Fruit fly (Drosophila melanogaster) whole organism, embryonic: ENCODE results near the gene Obp28a.

ENCODE experiments used
- Antp ChIP-seq: fragments of 200-800 bp; sonication (Bioruptor generic); optimal IDR thresholded peaks from 3 replicates; lab custom pipeline; 2016; ENCODE audit warnings: missing biosample characterization, missing genetic modification characterization
- Asciz ChIP-seq: fragments of 200-800 bp; sonication (Bioruptor generic); optimal IDR thresholded peaks from 2 replicates; lab custom pipeline; 2017; ENCODE audit warnings: missing biosample characterization, mild to moderate bottlenecking, missing genetic modification characterization, missing genetic modification reagents
- Atf-2 ChIP-seq: fragments of 200-800 bp; sonication (Bioruptor generic); optimal IDR thresholded peaks from 2 replicates; lab custom pipeline; 2016; ENCODE audit warnings: missing biosample characterization, missing genetic modification characterization
- Bteb2 ChIP-seq: fragments of 200-800 bp; sonication (Bioruptor generic); optimal IDR thresholded peaks from 2 replicates; lab custom pipeline; 2016; ENCODE audit warnings: missing biosample characterization, missing genetic modification characterization
- CG10147 ChIP-seq: fragments of 200-800 bp; sonication (Bioruptor generic); optimal IDR thresholded peaks from 2 replicates; lab custom pipeline; 2019; ENCODE audit warnings: missing biosample characterization, mild to moderate bottlenecking, missing genetic modification characterization, moderate library complexity
- CG10565 ChIP-seq: fragments of 200-800 bp; sonication (Bioruptor generic); optimal IDR thresholded peaks from 3 replicates; lab custom pipeline; 2016; ENCODE audit warnings: missing biosample characterization, mild to moderate bottlenecking, missing genetic modification characterization
- CG12942 ChIP-seq: fragments of 200-800 bp; sonication (Bioruptor generic); optimal IDR thresholded peaks from 3 replicates; lab custom pipeline; 2016; ENCODE audit warnings: missing biosample characterization, missing genetic modification characterization
- CG13624 ChIP-seq: fragments of 200-800 bp; sonication (Bioruptor generic); optimal IDR thresholded peaks from 2 replicates; lab custom pipeline; 2016; ENCODE audit warnings: missing biosample characterization, missing genetic modification characterization
- CG15073 ChIP-seq: fragments of 200-800 bp; sonication (Bioruptor generic); optimal IDR thresholded peaks from 2 replicates; lab custom pipeline; 2016; ENCODE audit warnings: missing biosample characterization, missing genetic modification characterization
- CG16815 ChIP-seq: fragments of 200-800 bp; sonication (Bioruptor generic); optimal IDR thresholded peaks from 3 replicates; lab custom pipeline; 2017; ENCODE audit warnings: missing biosample characterization, mild to moderate bottlenecking, missing genetic modification characterization
- CG17328 ChIP-seq: fragments of 200-800 bp; sonication (Bioruptor generic); IDR thresholded peaks from 2 replicates; pipeline ENCODE4 v1.3.6; 2022; ENCODE audit warnings: missing biosample characterization, missing genetic modification characterization
- CG17829 ChIP-seq: fragments of 200-800 bp; optimal IDR thresholded peaks from 2 replicates; lab custom pipeline; 2019; ENCODE audit warnings: missing biosample characterization, mild to moderate bottlenecking, missing genetic modification characterization, moderate library complexity
- CG18476 ChIP-seq: fragments of 200-800 bp; sonication (Bioruptor generic); optimal IDR thresholded peaks from 2 replicates; lab custom pipeline; 2016; ENCODE audit warnings: missing biosample characterization, mild to moderate bottlenecking, missing genetic modification characterization
- CG30020 ChIP-seq: fragments of 200-800 bp; optimal IDR thresholded peaks from 2 replicates; lab custom pipeline; 2019; ENCODE audit warnings: missing biosample characterization, mild to moderate bottlenecking, missing genetic modification characterization, moderate library complexity
- CG3726 ChIP-seq: fragments of 200-800 bp; sonication (Bioruptor generic); IDR thresholded peaks from 3 replicates; pipeline ENCODE4, ENCODE4 v1.3.6; 2022; ENCODE audit warnings: missing biosample characterization, missing genetic modification characterization
- CG3838 ChIP-seq: fragments of 200-800 bp; sonication (Bioruptor generic); optimal IDR thresholded peaks from 3 replicates; lab custom pipeline; 2016; ENCODE audit warnings: missing biosample characterization, missing genetic modification characterization
- CG3995 ChIP-seq: fragments of 200-800 bp; sonication (Bioruptor generic); optimal IDR thresholded peaks from 3 replicates; lab custom pipeline; 2016; ENCODE audit warnings: missing biosample characterization, missing genetic modification characterization
- CG4328 ChIP-seq: fragments of 200-800 bp; sonication (Bioruptor generic); optimal IDR thresholded peaks from 3 replicates; lab custom pipeline; 2017; ENCODE audit warnings: missing biosample characterization, missing genetic modification reagents, missing genetic modification characterization
- CG7928 ChIP-seq: fragments of 200-800 bp; sonication (Bioruptor generic); optimal IDR thresholded peaks from 2 replicates; lab custom pipeline; 2017; ENCODE audit warnings: missing biosample characterization, mild to moderate bottlenecking, missing genetic modification characterization
- CG7987 ChIP-seq: fragments of 200-800 bp; sonication (Bioruptor generic); optimal IDR thresholded peaks from 2 replicates; lab custom pipeline; 2018; ENCODE audit warnings: missing biosample characterization, mild to moderate bottlenecking, missing genetic modification characterization, moderate library complexity
- CG9876 ChIP-seq: fragments of 200-800 bp; sonication (Bioruptor generic); optimal IDR thresholded peaks from 2 replicates; lab custom pipeline; 2016; ENCODE audit warnings: missing biosample characterization, missing genetic modification characterization
- Camta ChIP-seq: fragments of 200-800 bp; sonication (Bioruptor generic); optimal IDR thresholded peaks from 2 replicates; lab custom pipeline; 2016; ENCODE audit warnings: missing biosample characterization, missing genetic modification characterization
- CkIIα-i1 ChIP-seq: fragments of 200-800 bp; sonication (Bioruptor generic); IDR thresholded peaks from 2 replicates; pipeline ENCODE4 v1.3.6; 2022; ENCODE audit warnings: missing biosample characterization, missing genetic modification characterization
- CrebB ChIP-seq: fragments of 200-800 bp; sonication (Bioruptor generic); optimal IDR thresholded peaks from 3 replicates; lab custom pipeline; 2018; ENCODE audit warnings: missing biosample characterization, mild to moderate bottlenecking, missing genetic modification characterization
- Ets65A ChIP-seq: fragments of 200-800 bp; sonication (Bioruptor generic); peaks from one replicate; lab custom pipeline; 2016; ENCODE audit warnings: missing biosample characterization, missing genetic modification characterization
- Hand ChIP-seq: fragments of 200-800 bp; sonication (Bioruptor generic); optimal IDR thresholded peaks from 2 replicates; lab custom pipeline; 2017; ENCODE audit warnings: mild to moderate bottlenecking, missing biosample characterization, missing genetic modification reagents, missing genetic modification characterization
- HmgD ChIP-seq: fragments of 200-800 bp; sonication (Bioruptor generic); optimal IDR thresholded peaks from 3 replicates; lab custom pipeline; 2016; ENCODE audit warnings: missing biosample characterization, missing genetic modification characterization
- Hr78 ChIP-seq, 2 experiments: fragments of 200-800 bp in 1 of 2; fragments of >200 bp in 1 of 2; sonication (Bioruptor generic) in 1 of 2; optimal IDR thresholded peaks; 2 replicates each; lab custom pipeline; 2017 to 2019; ENCODE audit warnings: missing biosample characterization in 2 of 2, missing genetic modification characterization in 2 of 2, mild to moderate bottlenecking in 1 of 2, moderate library complexity in 1 of 2
- Jarid2 ChIP-seq: fragments of 200-800 bp; sonication (Bioruptor generic); optimal IDR thresholded peaks from 3 replicates; lab custom pipeline; 2017; ENCODE audit warnings: mild to moderate bottlenecking, missing biosample characterization, missing genetic modification reagents, missing genetic modification characterization
- Opbp ChIP-seq: fragments of 200-800 bp; sonication (Bioruptor generic); IDR thresholded peaks from 3 replicates; pipeline ENCODE4 v1.3.6; 2022; ENCODE audit warnings: missing biosample characterization, missing genetic modification characterization; ENCODE audit not compliant: partially characterized antibody
- Optix ChIP-seq: fragments of 200-800 bp; sonication (Bioruptor generic); IDR thresholded peaks from 3 replicates; pipeline ENCODE4 v1.3.6; 2022; ENCODE audit warnings: missing biosample characterization, missing genetic modification characterization
- Ravus ChIP-seq: fragments of 200-800 bp; sonication (Bioruptor generic); IDR thresholded peaks from 2 replicates; pipeline ENCODE4 v1.3.6; 2022; ENCODE audit warnings: missing biosample characterization, missing genetic modification characterization
- Side ChIP-seq: fragments of 200-800 bp; sonication (Bioruptor generic); optimal IDR thresholded peaks from 2 replicates; lab custom pipeline; 2016; ENCODE audit warnings: missing biosample characterization, missing genetic modification characterization
- Sox100B ChIP-seq: fragments of 200-800 bp; sonication (Bioruptor generic); optimal IDR thresholded peaks from 3 replicates; lab custom pipeline; 2018; ENCODE audit warnings: missing biosample characterization, mild to moderate bottlenecking, missing genetic modification characterization
- Sry-δ ChIP-seq: fragments of 200-800 bp; sonication (Bioruptor generic); optimal IDR thresholded peaks from 2 replicates; lab custom pipeline; 2016; ENCODE audit warnings: missing biosample characterization, missing genetic modification characterization
- btn ChIP-seq: fragments of 200-800 bp; sonication (Bioruptor generic); optimal IDR thresholded peaks from 2 replicates; lab custom pipeline; 2016; ENCODE audit warnings: missing biosample characterization, missing genetic modification characterization
- disco-r ChIP-seq: fragments of 200-800 bp; sonication (Bioruptor generic); optimal IDR thresholded peaks from 2 replicates; lab custom pipeline; 2016; ENCODE audit warnings: missing biosample characterization, missing genetic modification characterization
- dmrt99B ChIP-seq: fragments of 200-800 bp; sonication (Bioruptor generic); optimal IDR thresholded peaks from 2 replicates; lab custom pipeline; 2018; ENCODE audit warnings: missing biosample characterization, mild to moderate bottlenecking, missing genetic modification characterization, moderate library complexity
- en ChIP-seq: fragments of 200-800 bp; sonication (Bioruptor generic); optimal IDR thresholded peaks from 2 replicates; lab custom pipeline; 2016; ENCODE audit warnings: missing biosample characterization, missing genetic modification characterization
- grn ChIP-seq: fragments of 200-800 bp; sonication (Bioruptor generic); optimal IDR thresholded peaks from 3 replicates; lab custom pipeline; 2017; ENCODE audit warnings: missing biosample characterization, missing genetic modification characterization
- hb ChIP-seq: fragments of 200-800 bp; sonication (Bioruptor generic); IDR thresholded peaks from 3 replicates; pipeline ENCODE4 v1.3.6; 2022; ENCODE audit warnings: missing biosample characterization, missing genetic modification characterization; ENCODE audit not compliant: partially characterized antibody
- hkb ChIP-seq, 2 experiments: fragments of 200-800 bp in 1 of 2; fragments of >200 bp in 1 of 2; sonication (Bioruptor generic) in 1 of 2; IDR thresholded peaks in 1 of 2; optimal IDR thresholded peaks in 1 of 2; 2 replicates each; pipeline versions ENCODE4 v1.3.6 to Lab custom; 2017 to 2022; ENCODE audit warnings: missing biosample characterization in 1 of 2, missing genetic modification characterization in 1 of 2
- ind ChIP-seq: fragments of 200-800 bp; sonication (Bioruptor generic); optimal IDR thresholded peaks from 3 replicates; lab custom pipeline; 2016; ENCODE audit warnings: missing biosample characterization, missing genetic modification characterization
- jigr1 ChIP-seq: fragments of 200-800 bp; sonication (Bioruptor generic); IDR thresholded peaks from 3 replicates; pipeline ENCODE4 v1.3.6; 2022; ENCODE audit warnings: missing biosample characterization, missing genetic modification characterization
- ken ChIP-seq: fragments of 200-800 bp; sonication (Bioruptor generic); IDR thresholded peaks from 3 replicates; pipeline ENCODE4 v1.3.6; 2022; ENCODE audit warnings: missing biosample characterization, missing genetic modification characterization
- nau ChIP-seq: fragments of 200-800 bp; sonication (Bioruptor generic); optimal IDR thresholded peaks from 3 replicates; lab custom pipeline; 2017; ENCODE audit warnings: missing biosample characterization, mild to moderate bottlenecking, missing genetic modification characterization, missing genetic modification reagents
- sc ChIP-seq, 3 experiments: fragments of >200 bp in 2 of 3; fragments of 200-800 bp in 1 of 3; sonication (Bioruptor generic) in 1 of 3; optimal IDR thresholded peaks; 2 replicates in 2 of 3; 3 replicates in 1 of 3; lab custom pipeline; 2017; ENCODE audit warnings: mild to moderate bottlenecking in 1 of 3, missing biosample characterization in 1 of 3, missing genetic modification characterization in 1 of 3, missing genetic modification reagents in 1 of 3
- ssp ChIP-seq: fragments of 200-800 bp; sonication (Bioruptor generic); IDR thresholded peaks from 2 replicates; pipeline ENCODE4 v1.3.6; 2022; ENCODE audit warnings: missing biosample characterization, missing genetic modification characterization
- stwl ChIP-seq: fragments of 200-800 bp; sonication (Bioruptor generic); optimal IDR thresholded peaks from 3 replicates; lab custom pipeline; 2018; ENCODE audit warnings: missing biosample characterization, mild to moderate bottlenecking, missing genetic modification characterization, moderate library complexity
- tup ChIP-seq: fragments of 200-800 bp; sonication (Bioruptor generic); optimal IDR thresholded peaks from 2 replicates; lab custom pipeline; 2016; ENCODE audit warnings: missing biosample characterization, mild to moderate bottlenecking, missing genetic modification characterization, moderate library complexity

The Obp28a gene

dm6 chr2L:7528122-7528746 is 31.1 kb upstream of the Obp28a start (continued):
- TF ChIP-seq CG12942 (GFP tag; lab: Kevin White, UChicago) (no peak), Asciz (GFP tag; lab: Kevin White, UChicago) (peak; percentile 38), Optix (no peak), CG7987 (GFP tag; lab: Kevin White, UChicago) (peak; percentile 4), en (GFP tag; lab: Kevin White, UChicago) (no peak), ssp (no peak), CkIIα-i1 (GFP tag; lab: Robert Waterston, UW) (no peak), hkb (optimal IDR thresholded peaks at IDR 0.05; lab: Kevin White, UChicago) (no peak), hkb (GFP tag; IDR thresholded peaks at IDR 0.05; lab: Robert Waterston, UW) (no peak), stwl (tag; lab: Kevin White, UChicago) (no peak), CG15073 (GFP tag; lab: Kevin White, UChicago) (no peak), CG4328 (no peak), Ets65A (GFP tag; lab: Kevin White, UChicago) (peak; percentile 34), Hr78 (GFP tag; optimal IDR thresholded peaks at IDR 0.05; lab: Kevin White, UChicago) (no peak), CG3995 (GFP tag; lab: Kevin White, UChicago) (no peak), CG18476 (GFP tag; lab: Kevin White, UChicago) (no peak), CG30020 (tag; lab: Kevin White, UChicago) (no peak), dmrt99B (tag; lab: Kevin White, UChicago) (peak; percentile 45), Jarid2 (GFP tag; lab: Kevin White, UChicago) (no peak), CrebB (tag; lab: Kevin White, UChicago) (no peak), CG17829 (tag; lab: Kevin White, UChicago) (no peak), CG10565 (GFP tag; lab: Kevin White, UChicago) (no peak), tup (GFP tag; lab: Kevin White, UChicago) (no peak), CG10147 (GFP tag; lab: Kevin White, UChicago) (no peak), Side (GFP tag; lab: Kevin White, UChicago) (no peak), jigr1 (no peak), Atf-2 (GFP tag; lab: Kevin White, UChicago) (no peak), HmgD (GFP tag; lab: Kevin White, UChicago) (no peak), CG7928 (no peak), sc (optimal IDR thresholded peaks at IDR 0.05; lab: Kevin White, UChicago) (no peak), sc (GFP tag; optimal IDR thresholded peaks at IDR 0.05; lab: Kevin White, UChicago) (no peak), Sox100B (peak; percentile 41), CG13624 (GFP tag; lab: Kevin White, UChicago) (no peak), nau (GFP tag; lab: Kevin White, UChicago) (peak; percentile 58), Ravus (GFP tag; lab: Robert Waterston, UW) (no peak), Bteb2 (GFP tag; lab: Kevin White, UChicago) (no peak), grn (GFP tag; lab: Kevin White, UChicago) (no peak), hb (no peak), Opbp (no peak), CG17328 (GFP tag; lab: Robert Waterston, UW) (no peak), CG16815 (GFP tag; lab: Kevin White, UChicago) (no peak), Hand (GFP tag; lab: Kevin White, UChicago) (no peak), CG3838 (no peak), Camta (GFP tag; lab: Kevin White, UChicago) (no peak), ind (no peak), CG9876 (GFP tag; lab: Kevin White, UChicago) (no peak), Antp (GFP tag; lab: Kevin White, UChicago) (no peak), ken (GFP tag; lab: Robert Waterston, UW) (no peak), Sry-δ (GFP tag; lab: Kevin White, UChicago) (no peak), disco-r (GFP tag; lab: Kevin White, UChicago) (no peak), btn (GFP tag; lab: Kevin White, UChicago) (no peak), CG3726 (GFP tag; lab: Robert Waterston, UW) (no peak)
